Worm (Caenorhabditis elegans): ENCODE measurements around the gene F46H5.4.

ce11 chrX:7232158-7232822 is 22.1 kb downstream of the F46H5.4 start:
- TF ChIP-seq unc-62 (GFP tag; optimal IDR thresholded peaks at IDR 0.05) = no peak
- no peak for TF ChIP-seq mes-4 (tag; optimal IDR thresholded peaks at IDR 0.05)
- TF ChIP-seq die-1 (tag; optimal IDR thresholded peaks at IDR 0.05) = no peak
- no peak for TF ChIP-seq F10E7.11 (tag; optimal IDR thresholded peaks at IDR 0.05)
- TF ChIP-seq hsf-1 (GFP tag; IDR thresholded peaks at IDR 0.05) = no peak
- no peak for TF ChIP-seq pha-4 (tag; optimal IDR thresholded peaks at IDR 0.05)
- no peak for TF ChIP-seq mel-28 (tag; optimal IDR thresholded peaks at IDR 0.05; ENCODE audit: borderline replicate concordance)
- peak; percentile 5 for TF ChIP-seq dpl-1 (GFP tag; optimal IDR thresholded peaks at IDR 0.05)
- no peak for TF ChIP-seq snpc-4 (GFP tag; optimal IDR thresholded peaks at IDR 0.05)
- TF ChIP-seq snpc-4 (tag; optimal IDR thresholded peaks at IDR 0.05) = peak in 1 of 4 experiments; percentile 2
- no peak for TF ChIP-seq hrde-1 (tag; optimal IDR thresholded peaks at IDR 0.05; ENCODE audit: borderline replicate concordance)
- TF ChIP-seq him-1 (tag; optimal IDR thresholded peaks at IDR 0.05) = no peak
